Worm (Caenorhabditis elegans): ENCODE measurements around the gene set-11.

DNA sequence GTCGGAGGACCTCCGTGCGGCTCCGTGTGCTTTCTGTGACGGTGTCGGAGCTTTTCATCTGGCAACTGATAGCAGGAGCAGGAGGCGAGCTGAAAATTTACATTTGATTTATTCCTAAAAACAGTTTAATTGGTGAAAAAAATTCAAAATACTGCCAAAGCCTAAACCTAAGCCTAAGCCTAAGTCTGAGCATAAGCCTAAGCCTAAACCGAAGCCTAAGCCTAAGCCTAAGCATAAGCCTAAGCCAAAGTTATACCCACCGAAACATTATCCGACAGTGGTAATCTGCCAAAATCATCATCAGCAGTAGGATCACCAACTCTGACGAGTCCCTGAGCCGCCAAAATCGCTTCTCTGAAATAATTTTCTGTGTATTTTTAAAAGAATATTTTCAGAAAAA lies 7.6 kb downstream of the set-11 start:
- TF ChIP-seq flt-1 (GFP tag; IDR thresholded peaks at IDR 0.05) (no peak), ztf-23 (GFP tag; IDR thresholded peaks at IDR 0.05) (no peak), ref-1 (GFP tag; conservative IDR thresholded peaks at IDR 0.05) (no peak), ztf-29 (GFP tag; IDR thresholded peaks at IDR 0.05) (no peak), tab-1 (GFP tag; IDR thresholded peaks at IDR 0.05) (no peak)

Measured in whole organism, midembryonic.